Fruit fly (Drosophila melanogaster) S2 (cell line): ENCODE results near the gene Prx6a.

ENCODE experiments used
- CG8478 ChIP-seq: fragments of >200 bp; optimal IDR thresholded peaks from 2 replicates; lab custom pipeline; 2018
- CTCF ChIP-seq, 2 experiments: fragments of >200 bp; optimal IDR thresholded peaks; 2 replicates each; lab custom pipeline; 2018

DNA sequence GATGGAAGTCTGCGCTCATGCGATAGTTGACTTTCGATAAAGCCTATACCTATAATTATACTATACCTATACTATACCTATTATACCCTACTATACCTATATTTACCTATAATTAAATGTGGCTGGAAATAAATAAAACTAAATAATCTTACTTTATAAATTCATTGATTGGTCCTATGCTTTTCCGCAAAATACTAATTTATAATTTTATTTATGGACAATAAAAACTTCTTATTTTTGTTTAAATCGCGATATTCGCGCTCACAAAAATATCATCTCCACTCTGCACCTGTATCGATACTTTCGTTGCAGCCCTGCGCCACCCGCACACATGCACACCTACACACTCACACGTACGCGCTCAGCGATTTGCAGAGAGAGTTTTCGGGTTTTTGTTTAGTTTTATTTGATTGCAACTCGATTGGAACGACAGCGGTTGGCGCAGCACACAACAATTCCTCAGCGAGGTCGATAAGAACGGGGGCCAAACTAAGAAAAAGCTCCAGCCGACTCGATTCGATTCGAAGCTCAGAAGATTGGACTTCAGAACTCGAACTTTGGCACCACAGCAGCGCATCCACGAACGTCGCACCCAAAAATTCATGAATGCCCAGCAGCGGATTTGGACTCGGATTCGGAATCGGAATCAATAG is 3.4 kb downstream of the Prx6a start, which contains the start of gene CG8814:
- TF ChIP-seq CG8478 (lab: Kevin White, UChicago) (no peak), CTCF (optimal IDR thresholded peaks at IDR 0.05; lab: Kevin White, UChicago) (no peak)
